Fruit fly (Drosophila melanogaster) whole organism, embryonic: Measurements from ENCODE around the gene CG6441.

Experiments used
- Atf6 ChIP-seq: fragments of 200-800 bp; sonication (Bioruptor generic); IDR thresholded peaks from 2 replicates; pipeline ENCODE4 v1.3.6; 2022; ENCODE audit warnings: missing biosample characterization, missing genetic modification characterization
- Blimp-1 ChIP-seq: fragments of 200-800 bp; sonication (Bioruptor generic); optimal IDR thresholded peaks from 3 replicates; lab custom pipeline; 2018; ENCODE audit warnings: missing biosample characterization, missing genetic modification characterization, mild to moderate bottlenecking, moderate library complexity, missing genetic modification reagents
- CG10321 ChIP-seq: fragments of 200-800 bp; sonication (Bioruptor generic); IDR thresholded peaks from 2 replicates; pipeline ENCODE4 v1.3.6; 2022; ENCODE audit warnings: missing biosample characterization, missing genetic modification characterization
- CG12744 ChIP-seq: fragments of 200-800 bp; sonication (Bioruptor generic); optimal IDR thresholded peaks from 2 replicates; lab custom pipeline; 2016; ENCODE audit warnings: missing biosample characterization, missing genetic modification characterization
- CG13894 ChIP-seq: fragments of 200-800 bp; sonication (Bioruptor generic); optimal IDR thresholded peaks from 3 replicates; lab custom pipeline; 2018; ENCODE audit warnings: missing biosample characterization, mild to moderate bottlenecking, missing genetic modification characterization, moderate library complexity
- CG17328 ChIP-seq: fragments of 200-800 bp; sonication (Bioruptor generic); IDR thresholded peaks from 2 replicates; pipeline ENCODE4 v1.3.6; 2022; ENCODE audit warnings: missing biosample characterization, missing genetic modification characterization
- CG17912 ChIP-seq: fragments of 200-800 bp; sonication (Bioruptor generic); optimal IDR thresholded peaks from 2 replicates; lab custom pipeline; 2018; ENCODE audit warnings: missing biosample characterization, mild to moderate bottlenecking, missing genetic modification characterization
- CG18476 ChIP-seq: fragments of 200-800 bp; sonication (Bioruptor generic); optimal IDR thresholded peaks from 2 replicates; lab custom pipeline; 2016; ENCODE audit warnings: missing biosample characterization, mild to moderate bottlenecking, missing genetic modification characterization
- CG18599 ChIP-seq: fragments of 200-800 bp; sonication (Bioruptor generic); optimal IDR thresholded peaks from 3 replicates; lab custom pipeline; 2017; ENCODE audit warnings: missing biosample characterization, missing genetic modification characterization, mild to moderate bottlenecking, moderate library complexity, missing genetic modification reagents
- CG2875 ChIP-seq: fragments of 200-800 bp; sonication (Bioruptor generic); optimal IDR thresholded peaks from 2 replicates; lab custom pipeline; 2017; ENCODE audit warnings: missing biosample characterization, mild to moderate bottlenecking, missing genetic modification characterization, missing genetic modification reagents
- CG5180 ChIP-seq: fragments of 200-800 bp; sonication (Bioruptor generic); optimal IDR thresholded peaks from 3 replicates; lab custom pipeline; 2017; ENCODE audit warnings: missing biosample characterization, missing genetic modification characterization, mild to moderate bottlenecking, moderate library complexity, missing genetic modification reagents
- CG6791 ChIP-seq: fragments of 200-800 bp; sonication (Bioruptor generic); IDR thresholded peaks from 3 replicates; pipeline ENCODE4 v1.3.6; 2022; ENCODE audit warnings: missing biosample characterization, missing genetic modification characterization; ENCODE audit not compliant: partially characterized antibody
- CG6854 ChIP-seq: fragments of 200-800 bp; sonication (Bioruptor generic); optimal IDR thresholded peaks from 3 replicates; lab custom pipeline; 2017; ENCODE audit warnings: missing biosample characterization, mild to moderate bottlenecking, missing genetic modification characterization
- CG8281 ChIP-seq: fragments of 200-800 bp; sonication (Bioruptor generic); optimal IDR thresholded peaks from 2 replicates; lab custom pipeline; 2018; ENCODE audit warnings: missing biosample characterization, mild to moderate bottlenecking, missing genetic modification characterization, moderate library complexity
- CG9932 ChIP-seq: fragments of 200-800 bp; sonication (Bioruptor generic); IDR thresholded peaks from 2 replicates; pipeline ENCODE4 v1.3.6; 2022; ENCODE audit warnings: missing biosample characterization, missing genetic modification characterization
- Chrac-16 ChIP-seq: fragments of 200-800 bp; sonication (Bioruptor generic); optimal IDR thresholded peaks from 3 replicates; lab custom pipeline; 2016; ENCODE audit warnings: missing biosample characterization, missing genetic modification characterization
- E2f2 ChIP-seq: fragments of 200-800 bp; sonication (Bioruptor generic); IDR thresholded peaks from 2 replicates; pipeline ENCODE4 v1.3.6; 2022; ENCODE audit warnings: missing biosample characterization, missing genetic modification characterization
- Eip74EF ChIP-seq, 2 experiments: fragments of 200-800 bp in 1 of 2; fragments of >200 bp in 1 of 2; sonication (Bioruptor generic) in 1 of 2; optimal IDR thresholded peaks; 2 replicates each; lab custom pipeline; 2017 to 2019; ENCODE audit warnings: missing biosample characterization in 2 of 2, missing genetic modification characterization in 2 of 2, mild to moderate bottlenecking in 1 of 2, moderate library complexity in 1 of 2
- Hr78 ChIP-seq, 2 experiments: fragments of 200-800 bp in 1 of 2; fragments of >200 bp in 1 of 2; sonication (Bioruptor generic) in 1 of 2; optimal IDR thresholded peaks; 2 replicates each; lab custom pipeline; 2017 to 2019; ENCODE audit warnings: missing biosample characterization in 2 of 2, missing genetic modification characterization in 2 of 2, mild to moderate bottlenecking in 1 of 2, moderate library complexity in 1 of 2
- Hsf ChIP-seq: fragments of 200-800 bp; sonication (Bioruptor generic); optimal IDR thresholded peaks from 3 replicates; lab custom pipeline; 2016; ENCODE audit warnings: missing biosample characterization, missing genetic modification characterization
- Jarid2 ChIP-seq: fragments of 200-800 bp; sonication (Bioruptor generic); optimal IDR thresholded peaks from 3 replicates; lab custom pipeline; 2017; ENCODE audit warnings: mild to moderate bottlenecking, missing biosample characterization, missing genetic modification reagents, missing genetic modification characterization
- Mes4 ChIP-seq: fragments of 200-800 bp; sonication (Bioruptor generic); optimal IDR thresholded peaks from 2 replicates; lab custom pipeline; 2016; ENCODE audit warnings: missing biosample characterization, missing genetic modification characterization
- PHDP ChIP-seq: fragments of 200-800 bp; sonication (Bioruptor generic); optimal IDR thresholded peaks from 3 replicates; lab custom pipeline; 2018; ENCODE audit warnings: missing biosample characterization, mild to moderate bottlenecking, missing genetic modification characterization, moderate library complexity
- Ravus ChIP-seq: fragments of 200-800 bp; sonication (Bioruptor generic); IDR thresholded peaks from 2 replicates; pipeline ENCODE4 v1.3.6; 2022; ENCODE audit warnings: missing biosample characterization, missing genetic modification characterization
- Sox100B ChIP-seq: fragments of 200-800 bp; sonication (Bioruptor generic); optimal IDR thresholded peaks from 3 replicates; lab custom pipeline; 2018; ENCODE audit warnings: missing biosample characterization, mild to moderate bottlenecking, missing genetic modification characterization
- Xbp1 ChIP-seq: fragments of 200-800 bp; sonication (Bioruptor generic); optimal IDR thresholded peaks from 3 replicates; lab custom pipeline; 2016; ENCODE audit warnings: missing biosample characterization, mild to moderate bottlenecking, missing genetic modification characterization
- bbx ChIP-seq: fragments of 200-800 bp; sonication (Bioruptor generic); IDR thresholded peaks from 2 replicates; pipeline ENCODE4 v1.3.6; 2022; ENCODE audit warnings: missing biosample characterization, missing genetic modification characterization; ENCODE audit not compliant: partially characterized antibody
- br ChIP-seq: fragments of >200 bp; optimal IDR thresholded peaks from 2 replicates; lab custom pipeline; 2017
- cas ChIP-seq: fragments of 200-800 bp; sonication (Bioruptor generic); IDR thresholded peaks from 2 replicates; pipeline ENCODE4 v1.3.6; 2022; ENCODE audit warnings: missing biosample characterization, missing genetic modification characterization
- caup ChIP-seq: fragments of 200-800 bp; sonication (Bioruptor generic); optimal IDR thresholded peaks from 3 replicates; lab custom pipeline; 2017; ENCODE audit warnings: missing biosample characterization, mild to moderate bottlenecking, missing genetic modification characterization, moderate library complexity; ENCODE audit not compliant: severe bottlenecking
- chinmo ChIP-seq: fragments of 200-800 bp; sonication (Bioruptor generic); IDR thresholded peaks from 4 replicates; pipeline ENCODE4 v1.3.6; 2022; ENCODE audit warnings: missing biosample characterization, missing genetic modification characterization; ENCODE audit not compliant: partially characterized antibody
- danr ChIP-seq: fragments of 200-800 bp; sonication (Bioruptor generic); IDR thresholded peaks from 2 replicates; pipeline ENCODE4 v1.3.6; 2022; ENCODE audit warnings: missing biosample characterization, missing genetic modification characterization
- dmrt99B ChIP-seq: fragments of 200-800 bp; sonication (Bioruptor generic); optimal IDR thresholded peaks from 2 replicates; lab custom pipeline; 2018; ENCODE audit warnings: missing biosample characterization, mild to moderate bottlenecking, missing genetic modification characterization, moderate library complexity
- en ChIP-seq: fragments of 200-800 bp; sonication (Bioruptor generic); optimal IDR thresholded peaks from 2 replicates; lab custom pipeline; 2016; ENCODE audit warnings: missing biosample characterization, missing genetic modification characterization
- eyg ChIP-seq: fragments of 200-800 bp; sonication (Bioruptor generic); optimal IDR thresholded peaks from 3 replicates; lab custom pipeline; 2016; ENCODE audit warnings: missing biosample characterization, missing genetic modification characterization
- fu2 ChIP-seq: fragments of 200-800 bp; sonication (Bioruptor generic); optimal IDR thresholded peaks from 2 replicates; lab custom pipeline; 2016; ENCODE audit warnings: missing biosample characterization, missing genetic modification characterization
- gcm ChIP-seq: fragments of 200-800 bp; sonication (Bioruptor generic); optimal IDR thresholded peaks from 2 replicates; lab custom pipeline; 2019; ENCODE audit warnings: missing biosample characterization, mild to moderate bottlenecking, missing genetic modification characterization, moderate library complexity
- gcm2 ChIP-seq: fragments of 200-800 bp; sonication (Bioruptor generic); optimal IDR thresholded peaks from 2 replicates; lab custom pipeline; 2016; ENCODE audit warnings: missing biosample characterization, missing genetic modification characterization
- hb ChIP-seq: fragments of 200-800 bp; sonication (Bioruptor generic); IDR thresholded peaks from 3 replicates; pipeline ENCODE4 v1.3.6; 2022; ENCODE audit warnings: missing biosample characterization, missing genetic modification characterization; ENCODE audit not compliant: partially characterized antibody
- kni ChIP-seq: fragments of 200-800 bp; sonication (Bioruptor generic); optimal IDR thresholded peaks from 3 replicates; lab custom pipeline; 2017; ENCODE audit warnings: mild to moderate bottlenecking, missing biosample characterization, missing genetic modification reagents, missing genetic modification characterization
- nerfin-2 ChIP-seq: fragments of 200-800 bp; sonication (Bioruptor generic); IDR thresholded peaks from 2 replicates; pipeline ENCODE4 v1.3.6; 2022; ENCODE audit warnings: missing biosample characterization, missing genetic modification characterization; ENCODE audit not compliant: partially characterized antibody
- nmo ChIP-seq: fragments of 200-800 bp; sonication (Bioruptor generic); optimal IDR thresholded peaks from 2 replicates; lab custom pipeline; 2018; ENCODE audit warnings: missing biosample characterization, mild to moderate bottlenecking, missing genetic modification characterization, moderate library complexity
- onecut ChIP-seq: fragments of 200-800 bp; sonication (Bioruptor generic); IDR thresholded peaks from 2 replicates; pipeline ENCODE4 v1.3.6; 2022; ENCODE audit warnings: missing biosample characterization, missing genetic modification characterization
- pita ChIP-seq: fragments of 200-800 bp; sonication (Bioruptor generic); optimal IDR thresholded peaks from 2 replicates; lab custom pipeline; 2017; ENCODE audit warnings: missing biosample characterization, mild to moderate bottlenecking, missing genetic modification characterization
- sd ChIP-seq: fragments of 200-800 bp; sonication (Bioruptor generic); optimal IDR thresholded peaks from 3 replicates; lab custom pipeline; 2018; ENCODE audit warnings: missing biosample characterization, mild to moderate bottlenecking, missing genetic modification characterization, moderate library complexity
- wek ChIP-seq: fragments of 200-800 bp; sonication (Bioruptor generic); optimal IDR thresholded peaks from 3 replicates; lab custom pipeline; 2018; ENCODE audit warnings: missing biosample characterization, mild to moderate bottlenecking, missing genetic modification characterization, moderate library complexity
- zen ChIP-seq: fragments of 200-800 bp; sonication (Bioruptor generic); optimal IDR thresholded peaks from 3 replicates; lab custom pipeline; 2018; ENCODE audit warnings: missing biosample characterization, mild to moderate bottlenecking, missing genetic modification characterization, moderate library complexity

Gene CG6441

DNA sequence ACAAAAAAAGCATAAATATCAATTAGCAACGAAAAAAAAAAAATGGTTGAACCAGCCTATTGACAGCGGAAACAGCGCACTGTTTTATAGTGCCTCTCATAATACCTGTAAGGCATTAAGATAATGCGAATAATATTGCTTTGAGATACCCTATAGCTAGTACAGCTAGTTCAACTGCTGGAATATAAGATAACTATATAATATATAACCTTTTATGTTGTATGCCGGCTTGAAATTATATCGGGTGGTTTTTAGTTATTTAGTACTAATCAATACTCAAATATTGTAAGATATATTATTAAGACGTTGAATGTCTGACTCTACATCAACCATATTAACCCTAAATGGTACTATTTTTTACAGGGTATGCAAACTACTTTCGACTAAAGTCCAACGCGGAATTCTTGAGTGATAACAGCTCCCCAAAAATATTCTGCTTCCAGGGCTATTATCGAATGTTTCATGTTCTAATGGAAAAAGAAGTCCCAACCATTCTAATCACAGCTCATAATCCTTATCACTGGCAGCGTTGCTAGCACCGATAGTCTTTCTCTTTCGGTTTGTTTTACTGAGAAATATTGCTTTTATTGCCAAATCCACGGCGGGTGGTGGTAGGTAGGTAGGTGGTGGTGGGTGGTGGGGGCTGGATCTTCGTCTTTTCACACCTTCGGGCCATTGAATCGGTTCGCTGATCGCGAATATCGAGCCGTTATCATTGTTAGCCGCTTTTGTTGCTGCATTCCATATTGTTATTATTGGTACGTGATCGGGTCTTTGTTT, 40.4 kb upstream of the CG6441 start (continued):
- TF ChIP-seq CG17912 (no peak), danr (GFP tag; lab: Robert Waterston, UW) (peak; percentile 43; the same call in 1 of the 2 replicates), Blimp-1 (GFP tag; lab: Kevin White, UChicago) (peak; percentile 41), eyg (no peak), pita (GFP tag; lab: Kevin White, UChicago) (no peak), br (lab: Kevin White, UChicago) (no peak), nerfin-2 (no peak), Hr78 (GFP tag; optimal IDR thresholded peaks at IDR 0.05; lab: Kevin White, UChicago) (peak in 1 of 2 experiments; percentile 60), CG5180 (no peak), gcm (peak; percentile 64), CG18599 (GFP tag; lab: Kevin White, UChicago) (peak; percentile 88), E2f2 (GFP tag; lab: Robert Waterston, UW) (peak; percentile 66), dmrt99B (tag; lab: Kevin White, UChicago) (peak; percentile 82), Sox100B (GFP tag; lab: Kevin White, UChicago) (peak; percentile 71), gcm2 (GFP tag; lab: Kevin White, UChicago) (no peak), caup (peak; percentile 78), sd (tag; lab: Kevin White, UChicago) (peak; percentile 93), hb (GFP tag; lab: Robert Waterston, UW) (no peak), Eip74EF (GFP tag; optimal IDR thresholded peaks at IDR 0.05; lab: Kevin White, UChicago) (peak in 1 of 2 experiments; percentile 61), CG6791 (GFP tag; lab: Robert Waterston, UW) (no peak), CG8281 (no peak)

DNA sequence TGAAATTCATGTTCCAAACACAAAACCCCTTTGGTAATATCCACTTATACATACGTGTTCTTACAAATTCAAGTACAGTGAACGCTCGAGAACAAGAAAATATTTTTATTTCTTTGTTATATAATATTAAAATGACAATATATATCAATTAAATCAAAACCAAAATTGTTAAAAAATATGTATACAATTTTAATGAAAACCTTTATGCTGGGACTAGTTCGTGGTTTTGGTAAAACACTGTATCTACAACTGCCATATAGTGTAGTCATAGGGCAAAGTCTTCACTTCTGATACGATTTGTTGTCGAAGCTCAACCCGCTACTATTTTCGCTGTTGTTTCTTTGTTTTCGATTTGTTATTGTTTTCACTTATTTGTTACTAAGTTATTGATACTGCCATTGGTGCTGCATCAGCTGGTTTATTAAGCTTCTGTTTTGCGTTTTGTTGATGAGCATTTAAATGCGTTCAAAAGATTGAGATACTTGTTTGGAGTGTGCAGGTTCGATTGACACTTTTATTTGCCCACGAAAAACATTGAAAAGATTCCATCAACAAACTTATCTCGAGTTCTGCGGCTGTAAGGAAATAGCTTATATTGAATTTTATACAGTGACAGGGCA, 39.7 kb upstream of the CG6441 start:
- peak; percentile 43 for TF ChIP-seq PHDP (tag; lab: Kevin White, UChicago)
- no peak for TF ChIP-seq Ravus
- peak; percentile 63 for TF ChIP-seq CG6854 (GFP tag; lab: Kevin White, UChicago)
- TF ChIP-seq CG12744 = no peak
- no peak for TF ChIP-seq CG10321 (GFP tag; lab: Robert Waterston, UW)
- TF ChIP-seq CG18599 (GFP tag; lab: Kevin White, UChicago) = peak; percentile 67
- TF ChIP-seq CG9932 (GFP tag; lab: Robert Waterston, UW) = peak; percentile 82
- TF ChIP-seq zen (tag; lab: Kevin White, UChicago) = no peak
- TF ChIP-seq bbx (GFP tag; lab: Robert Waterston, UW) = no peak
- TF ChIP-seq Chrac-16 = no peak
- TF ChIP-seq chinmo (GFP tag; lab: Robert Waterston, UW) = no peak
- TF ChIP-seq wek (GFP tag; lab: Kevin White, UChicago) = no peak
- no peak for TF ChIP-seq onecut
- TF ChIP-seq en = no peak
- TF ChIP-seq kni = no peak
- peak; percentile 49; the same call in 1 of the 2 replicates for TF ChIP-seq CG17328 (GFP tag; lab: Robert Waterston, UW)
- peak; percentile 74 for TF ChIP-seq Atf6 (GFP tag; lab: Robert Waterston, UW)
- no peak for TF ChIP-seq fu2 (GFP tag; lab: Kevin White, UChicago)
- TF ChIP-seq Mes4 (GFP tag; lab: Kevin White, UChicago) = no peak
- peak; percentile 66 for TF ChIP-seq Xbp1
- TF ChIP-seq nmo (GFP tag; lab: Kevin White, UChicago) = no peak
- peak; percentile 55 for TF ChIP-seq CG13894 (tag; lab: Kevin White, UChicago)
- TF ChIP-seq CG2875 (GFP tag; lab: Kevin White, UChicago) = no peak
- no peak for TF ChIP-seq CG18476 (GFP tag; lab: Kevin White, UChicago)
- no peak for TF ChIP-seq Hsf
- no peak for TF ChIP-seq Jarid2
- TF ChIP-seq cas (GFP tag; lab: Robert Waterston, UW) = 0 out of 2 replicates have a peak, but pooled peaks have one; percentile 26
